Worm (Caenorhabditis elegans) whole organism, L2 larva: ENCODE data around the gene ZC15.3.

Source experiments
- nhr-21 ChIP-seq: fragments of 150-350 bp; optimal IDR thresholded peaks from 2 replicates; lab custom pipeline; 2014; ENCODE audit warnings: missing biosample characterization, missing genetic modification characterization
- unc-39 ChIP-seq: fragments of 150-350 bp; optimal IDR thresholded peaks from 2 replicates; lab custom pipeline; 2014; ENCODE audit warnings: missing biosample characterization, missing genetic modification characterization

DNA sequence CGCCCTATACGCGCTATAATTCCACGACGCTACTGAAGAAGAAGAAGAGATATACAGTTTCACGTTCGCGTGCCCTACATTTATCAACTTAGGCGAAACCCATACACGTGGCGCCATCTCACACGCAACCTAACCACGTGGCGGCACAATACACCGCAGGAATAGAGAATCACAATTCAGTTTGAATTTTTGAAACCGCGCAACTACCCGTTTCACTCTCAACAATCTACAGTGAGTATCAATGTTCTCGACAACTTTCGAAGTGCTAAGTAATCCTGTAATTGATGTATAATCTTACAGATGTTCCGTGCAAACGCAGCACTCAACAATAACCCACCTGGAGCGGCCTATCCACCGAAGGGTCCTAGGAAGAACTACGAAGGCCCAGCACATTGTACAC lies 2.4 kb downstream of the ZC15.3 start, which contains the start of gene ZC15.1:
- TF ChIP-seq unc-39 (tag; lab: Kevin White, UChicago) (no peak), nhr-21 (tag; lab: Kevin White, UChicago) (no peak)
